Worm (Caenorhabditis elegans) whole organism, L4/young adult: ENCODE measurements around the gene R160.2.
A peak's percentile ranks its signal among the peaks of the same experiment; 100 is the strongest.

Experiments used
- W03F9.2 ChIP-seq: fragments of 150-350 bp; optimal IDR thresholded peaks from 2 replicates; lab custom pipeline; 2014; ENCODE audit warnings: missing biosample characterization, missing genetic modification characterization
- dao-5 ChIP-seq: sonication (generic microtip); optimal IDR thresholded peaks from 2 replicates; lab custom pipeline; 2016; ENCODE audit warnings: missing genotype, missing genetic modification characterization, moderate library complexity, missing compliant biosample characterization
- him-1 ChIP-seq: sonication (generic microtip); optimal IDR thresholded peaks from 2 replicates; lab custom pipeline; 2016; ENCODE audit warnings: missing genotype, missing genetic modification reagents, missing genetic modification characterization, missing compliant biosample characterization

R160.2 gene

DNA sequence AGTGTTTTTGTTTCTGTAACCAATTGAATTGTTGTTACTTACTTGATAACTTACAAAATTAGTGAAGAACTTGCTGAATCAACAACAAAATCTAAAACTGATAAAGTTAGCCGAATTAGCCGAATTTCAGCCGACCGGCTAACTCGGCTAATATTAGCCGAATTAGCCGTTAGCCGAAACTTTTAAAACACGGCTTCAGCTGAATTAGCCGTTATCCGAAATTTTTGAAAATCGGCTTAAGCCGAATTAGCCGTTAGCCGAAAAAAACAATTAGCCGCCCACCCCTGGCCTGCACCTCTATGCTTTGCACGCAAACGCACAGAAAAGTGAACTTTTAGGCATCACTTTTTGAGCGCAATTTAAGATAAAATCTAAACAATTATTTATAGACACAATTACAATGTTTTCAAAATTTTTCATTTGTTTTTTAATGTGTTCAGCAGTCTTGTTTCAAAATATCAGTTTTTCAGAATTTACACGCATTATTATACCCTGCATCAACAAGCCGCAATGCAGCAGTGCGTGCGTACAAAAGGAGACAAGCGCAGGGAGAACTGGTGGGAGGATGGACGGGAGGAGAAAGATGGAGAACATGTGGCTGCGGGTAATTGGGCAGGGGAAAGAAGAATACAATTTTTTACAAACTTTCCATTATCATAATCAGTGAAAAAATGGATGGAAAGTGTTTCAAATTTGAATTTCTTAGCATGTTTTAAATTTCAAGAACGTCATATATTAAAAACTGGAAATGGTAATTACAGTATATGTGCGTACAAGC, 18.6 kb upstream of the R160.2 start:
- TF ChIP-seq W03F9.2, result peak; percentile 46
- TF ChIP-seq dao-5 (tag; lab: Kevin White, UChicago), result no peak
- peak; percentile 73 for TF ChIP-seq him-1

ce11 chrX:4391680-4392079, 15.0 kb upstream of the R160.2 start:
- TF ChIP-seq dao-5 (tag; lab: Kevin White, UChicago) (no peak), W03F9.2 (no peak), him-1 (no peak)

ce11 chrX:4388834-4389409, 12.2 kb upstream of the R160.2 start, which contains the start of gene dpy-23:
Gene dpy-23 (plus strand): TSS chrX:4389359.
- TF ChIP-seq him-1 (peak; percentile 66), dao-5 (tag; lab: Kevin White, UChicago) (no peak), W03F9.2 (peak; percentile 60)

- TF ChIP-seq him-1, result no peak
Observed at ce11 chrX:4386493-4386892, 9.8 kb upstream of the R160.2 start.

ce11 chrX:4383316-4383936, 6.7 kb upstream of the R160.2 start, which contains the start of gene lst-2:
Gene lst-2 (minus strand): TSS chrX:4383366.
- TF ChIP-seq him-1 (no peak), W03F9.2 (no peak), dao-5 (tag; lab: Kevin White, UChicago) (no peak)

ce11 chrX:4377689-4378088, 988 bp upstream of the R160.2 start, which contains the start of gene R160.12:
Gene R160.12 (minus strand): TSS chrX:4377789.
- TF ChIP-seq him-1 (no peak), dao-5 (tag; lab: Kevin White, UChicago) (no peak), W03F9.2 (no peak)

- no peak for TF ChIP-seq W03F9.2
Observed at ce11 chrX:4373123-4373522, 3.6 kb downstream of the R160.2 start, which contains the start of gene R160.6. Gene R160.6 (minus strand): TSS chrX:4373223.

DNA sequence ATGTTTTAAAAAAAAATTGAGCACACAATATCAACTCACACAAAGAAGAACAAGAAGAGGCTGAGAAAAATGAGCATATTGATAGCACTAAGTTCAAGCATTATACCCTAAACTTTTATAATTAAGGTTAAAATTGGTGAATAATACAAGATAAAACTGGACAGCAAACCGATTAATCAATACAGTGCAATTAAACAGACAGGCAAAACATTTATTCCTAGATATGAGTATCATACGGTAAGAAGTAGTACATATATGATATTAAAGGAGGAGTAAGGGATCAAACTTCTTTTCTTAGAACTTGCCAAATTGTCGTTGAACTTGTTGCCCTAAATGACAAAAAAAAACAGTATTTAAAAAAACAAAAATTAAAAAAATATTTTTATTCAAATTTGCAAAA, 4.7 kb downstream of the R160.2 start, which contains the start of gene R160.14:
R160.14 (minus strand) TSS at position 101 of the 400 bp plus-strand sequence.
- TF ChIP-seq dao-5 (tag; lab: Kevin White, UChicago), result no peak
- TF ChIP-seq him-1, result no peak
- TF ChIP-seq W03F9.2, result no peak

DNA sequence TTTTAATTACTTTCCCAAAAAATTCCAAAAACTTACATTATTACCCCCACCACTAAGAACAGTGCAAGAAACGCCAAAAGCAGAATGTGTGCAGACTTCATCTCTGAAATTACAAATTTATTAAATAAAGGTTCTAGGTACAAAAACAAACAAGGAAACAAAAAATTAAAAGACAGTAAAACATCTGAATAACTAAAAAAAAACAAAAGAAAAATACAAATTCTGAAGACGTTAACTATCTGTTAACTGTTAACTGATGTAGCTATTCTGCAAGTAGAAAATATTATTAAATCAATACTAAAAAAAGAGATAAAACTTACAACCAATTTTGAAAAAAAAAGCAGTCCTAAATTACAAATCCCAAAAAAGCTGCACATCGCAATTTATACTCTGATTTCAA, 5.3 kb downstream of the R160.2 start, which contains the start of gene R160.13:
R160.13 (minus strand) TSS at position 101 of the 400 bp plus-strand sequence.
- TF ChIP-seq him-1, result no peak
- TF ChIP-seq dao-5 (tag; lab: Kevin White, UChicago), result no peak
- TF ChIP-seq W03F9.2, result no peak

DNA sequence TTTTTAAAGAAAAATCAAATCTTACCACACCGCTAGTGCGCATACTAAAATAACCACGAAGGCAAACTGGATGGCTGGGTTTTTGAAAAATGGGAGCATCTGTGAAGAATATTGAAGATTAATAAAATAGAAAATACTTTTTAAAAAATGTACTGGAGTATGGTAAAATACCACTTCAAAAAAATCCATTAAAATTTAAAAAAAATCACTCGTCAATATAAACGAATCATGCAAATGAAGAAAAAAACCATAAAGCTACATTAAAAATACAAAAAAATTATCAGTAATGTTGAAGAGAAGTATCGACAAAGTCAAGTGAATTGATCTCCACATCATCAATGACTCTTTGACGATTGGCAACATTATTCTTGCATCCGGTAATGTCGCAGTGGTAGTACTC, 5.9 kb downstream of the R160.2 start, which contains the start of gene R160.5:
R160.5 (minus strand) TSS at position 101 of the 400 bp plus-strand sequence.
- TF ChIP-seq dao-5 (tag; lab: Kevin White, UChicago) (no peak), W03F9.2 (no peak)

DNA sequence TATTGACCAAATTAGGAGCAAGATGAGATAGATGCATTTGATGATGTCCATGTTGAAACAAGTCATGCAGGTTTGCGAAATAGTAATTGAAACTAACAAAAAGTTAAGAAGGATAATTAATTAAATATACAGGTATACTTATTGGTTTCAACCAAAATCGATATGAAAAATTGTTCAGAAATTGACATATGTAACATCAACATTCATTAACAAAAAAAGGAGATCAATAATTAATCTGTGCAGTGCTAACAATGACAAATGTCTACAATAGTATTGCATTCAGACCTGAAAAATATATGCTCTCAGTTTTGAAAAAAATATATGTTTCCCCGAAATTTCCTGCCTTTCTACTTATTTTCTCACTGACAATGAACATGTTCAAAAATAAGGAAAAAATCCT, 7.9 kb downstream of the R160.2 start, which contains the start of gene R160.4:
R160.4 (minus strand) TSS at position 101 of the 400 bp plus-strand sequence.
- no peak for TF ChIP-seq dao-5 (tag; lab: Kevin White, UChicago)
- no peak for TF ChIP-seq him-1
- no peak for TF ChIP-seq W03F9.2

DNA sequence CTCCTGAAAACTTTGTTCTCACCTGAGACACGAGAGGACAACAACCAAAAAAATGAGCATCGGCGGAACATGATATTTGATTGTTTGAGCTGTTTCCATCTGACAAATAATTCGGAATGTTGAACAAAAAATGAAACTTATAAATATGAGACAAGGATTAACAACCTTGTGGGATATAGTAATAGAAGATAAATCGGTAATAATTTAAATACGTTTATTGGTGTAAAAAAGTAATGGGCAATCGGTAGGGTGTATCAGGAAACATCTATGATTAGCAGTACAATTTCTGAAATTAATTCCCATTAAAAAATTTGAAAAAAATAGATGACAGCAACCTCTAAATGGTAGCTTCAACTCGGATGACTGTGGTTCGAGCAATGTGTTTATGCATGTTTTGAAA, 9.3 kb downstream of the R160.2 start, which contains the start of gene R160.10:
R160.10 (minus strand) TSS at position 101 of the 400 bp plus-strand sequence.
- TF ChIP-seq dao-5 (tag; lab: Kevin White, UChicago) (no peak), him-1 (no peak), W03F9.2 (no peak)

ce11 chrX:4366231-4366630, 10.5 kb downstream of the R160.2 start, which contains the start of gene R160.3:
Gene R160.3 (minus strand): TSS chrX:4366331.
- TF ChIP-seq dao-5 (tag; lab: Kevin White, UChicago) (no peak), him-1 (no peak), W03F9.2 (no peak)

DNA sequence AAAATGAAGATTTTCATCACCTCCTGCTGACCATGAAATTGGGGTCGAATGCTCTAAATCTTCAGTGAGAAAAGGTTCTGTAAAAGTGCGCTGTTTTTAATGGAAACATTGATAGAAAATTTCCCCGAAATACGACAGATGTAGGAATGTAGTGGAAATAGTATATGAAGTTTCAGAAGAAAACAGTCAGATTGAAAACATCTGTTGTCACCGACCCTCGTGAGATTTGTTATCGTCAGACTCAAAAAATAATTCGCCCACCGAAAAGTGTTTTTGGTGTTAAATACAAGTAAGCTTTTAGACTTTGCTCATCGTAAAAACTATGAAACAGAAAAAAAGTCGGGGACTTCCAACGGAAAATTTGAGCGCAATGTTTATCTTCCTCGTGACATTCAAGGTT, 11.8 kb downstream of the R160.2 start, which contains the start of gene F14H12.8:
F14H12.8 (minus strand) TSS at position 101 of the 400 bp plus-strand sequence.
- no peak for TF ChIP-seq him-1
- TF ChIP-seq dao-5 (tag; lab: Kevin White, UChicago), result no peak
- TF ChIP-seq W03F9.2, result no peak
